Worm (Caenorhabditis elegans) whole organism, early embryonic: ENCODE measurements around the gene srw-54.

ENCODE experiments used
- B0310.2 ChIP-seq: sonication (generic microtip); optimal IDR thresholded peaks from 2 replicates; lab custom pipeline; 2016; ENCODE audit warnings: mild to moderate bottlenecking, missing genetic modification characterization, missing compliant biosample characterization
- F13C5.2 ChIP-seq: sonication (generic microtip); optimal IDR thresholded peaks from 2 replicates; lab custom pipeline; 2017; ENCODE audit warnings: mild to moderate bottlenecking, missing genetic modification characterization, inconsistent platforms, missing compliant biosample characterization
- aly-1 ChIP-seq: sonication (generic microtip); optimal IDR thresholded peaks from 2 replicates; lab custom pipeline; 2016; ENCODE audit warnings: missing genetic modification characterization, missing compliant biosample characterization
- ama-1 ChIP-seq: fragments of 150-350 bp; optimal IDR thresholded peaks from 2 replicates; lab custom pipeline; 2014
- ceh-13 ChIP-seq: fragments of 200-800 bp; sonication (Bioruptor generic); optimal IDR thresholded peaks from 2 replicates; lab custom pipeline; 2018; ENCODE audit warnings: mild to moderate bottlenecking, missing genetic modification characterization, missing compliant biosample characterization
- ceh-36 ChIP-seq: sonication (generic microtip); optimal IDR thresholded peaks from 2 replicates; lab custom pipeline; 2016; ENCODE audit warnings: missing genetic modification characterization, inconsistent platforms, missing compliant biosample characterization
- ets-7 ChIP-seq: sonication (generic microtip); optimal IDR thresholded peaks from 2 replicates; lab custom pipeline; 2016; ENCODE audit warnings: missing genotype, missing genetic modification characterization, missing compliant biosample characterization
- flt-1 ChIP-seq: fragments of 200-800 bp; sonication (Bioruptor generic); IDR thresholded peaks from 2 replicates; pipeline ENCODE4 v1.3.6; 2022; ENCODE audit warnings: missing genetic modification characterization, missing compliant biosample characterization
- hmbx-1 ChIP-seq: sonication (generic microtip); optimal IDR thresholded peaks from 2 replicates; lab custom pipeline; 2016; ENCODE audit warnings: mild to moderate bottlenecking, missing genetic modification characterization, missing compliant biosample characterization
- hmg-4 ChIP-seq: fragments of 200-800 bp; sonication (Bioruptor generic); optimal IDR thresholded peaks from 2 replicates; lab custom pipeline; 2018; ENCODE audit warnings: mild to moderate bottlenecking, missing genetic modification characterization, missing compliant biosample characterization
- hnd-1 ChIP-seq: sonication (generic microtip); optimal IDR thresholded peaks from 2 replicates; lab custom pipeline; 2016; ENCODE audit warnings: missing genetic modification characterization, missing compliant biosample characterization
- pes-1 ChIP-seq: fragments of 200-800 bp; sonication (Bioruptor generic); IDR thresholded peaks from 2 replicates; pipeline ENCODE4 v1.3.6; 2022; ENCODE audit warnings: missing genetic modification reagents, missing genetic modification characterization, missing compliant biosample characterization
- scrt-1 ChIP-seq: fragments of 200-800 bp; sonication (Bioruptor generic); IDR thresholded peaks from 2 replicates; pipeline ENCODE4 v1.3.6; 2022; ENCODE audit warnings: missing genetic modification characterization, missing compliant biosample characterization
- sea-1 ChIP-seq: fragments of 200-800 bp; sonication (Bioruptor generic); conservative IDR thresholded peaks from 2 replicates; pipeline ENCODE4 v1.3.6; 2022; ENCODE audit warnings: missing genetic modification characterization, missing compliant biosample characterization
- tbx-11 ChIP-seq: fragments of 200-800 bp; sonication (Bioruptor generic); IDR thresholded peaks from 2 replicates; pipeline ENCODE4 v1.3.6; 2022; ENCODE audit warnings: missing genetic modification characterization, missing compliant biosample characterization
- tbx-37 ChIP-seq: fragments of 200-800 bp; sonication (Bioruptor generic); conservative IDR thresholded peaks from 2 replicates; pipeline ENCODE4 v1.3.6; 2022; ENCODE audit warnings: missing genetic modification reagents, missing genetic modification characterization, missing compliant biosample characterization
- tra-4 ChIP-seq: sonication (generic microtip); optimal IDR thresholded peaks from 2 replicates; lab custom pipeline; 2017; ENCODE audit warnings: missing genetic modification characterization, missing compliant biosample characterization

Gene srw-54

DNA sequence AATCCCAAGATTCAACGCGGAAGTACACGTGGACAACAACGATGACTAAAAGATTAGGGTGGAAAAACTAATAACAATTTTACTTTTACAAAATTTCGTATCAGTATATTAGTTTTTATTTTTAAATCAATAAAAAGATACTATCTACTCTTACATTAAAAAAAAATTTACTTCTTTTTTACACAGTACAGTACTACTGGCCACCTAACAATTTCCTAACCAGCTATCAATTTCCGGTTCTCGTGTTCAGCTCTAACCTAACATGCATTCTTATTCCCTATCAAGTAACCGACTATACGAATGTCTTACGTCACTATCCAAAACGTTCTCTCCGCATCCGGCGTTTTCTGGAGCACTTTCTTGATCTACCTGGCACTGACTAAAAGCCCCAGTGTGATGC, 18.5 kb downstream of the srw-54 start, which contains the start of gene srd-21:
Gene srd-21, plus strand, starts transcription at position 301 of the 400 bp plus-strand sequence.
- no peak for TF ChIP-seq ceh-36
- no peak for TF ChIP-seq hmg-4 (GFP tag; lab: Kevin White, UChicago)
- TF ChIP-seq B0310.2: no peak
- no peak for TF ChIP-seq ets-7 (tag; lab: Kevin White, UChicago)
- no peak for TF ChIP-seq tbx-37 (GFP tag; lab: Robert Waterston, UW)
- TF ChIP-seq scrt-1 (GFP tag; lab: Robert Waterston, UW): no peak
- no peak for TF ChIP-seq tra-4
- TF ChIP-seq ceh-13: no peak
- no peak for TF ChIP-seq F13C5.2 (tag; lab: Kevin White, UChicago)
- no peak for TF ChIP-seq pes-1
- no peak for TF ChIP-seq ama-1 (lab: Kevin White, UChicago)
- TF ChIP-seq flt-1: no peak

DNA sequence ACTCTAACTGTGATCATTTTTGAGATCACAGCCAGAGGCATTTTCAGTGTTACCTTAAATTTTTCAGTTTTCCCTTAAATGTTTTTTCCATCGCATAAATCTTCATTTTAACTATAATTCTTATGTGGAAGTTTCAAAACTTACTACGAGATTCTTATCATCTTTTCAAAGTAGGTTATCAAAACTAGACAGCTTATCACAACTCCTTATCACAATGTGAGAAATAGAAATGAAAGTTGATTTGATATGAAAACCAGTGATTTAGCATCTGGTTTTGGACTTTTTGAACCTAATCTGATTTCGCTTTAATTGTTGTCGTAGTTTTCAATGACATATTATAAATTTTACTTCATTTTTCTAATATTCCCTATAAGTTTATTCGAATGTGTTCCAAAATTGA, 24.8 kb downstream of the srw-54 start, which contains the start of gene mltn-11:
Gene mltn-11, plus strand, starts transcription at position 276 of the 400 bp plus-strand sequence.
- TF ChIP-seq tra-4 (no peak), hmbx-1 (tag; lab: Kevin White, UChicago) (no peak), ceh-36 (no peak), B0310.2 (no peak), hmg-4 (GFP tag; lab: Kevin White, UChicago) (no peak), F13C5.2 (tag; lab: Kevin White, UChicago) (no peak)

DNA sequence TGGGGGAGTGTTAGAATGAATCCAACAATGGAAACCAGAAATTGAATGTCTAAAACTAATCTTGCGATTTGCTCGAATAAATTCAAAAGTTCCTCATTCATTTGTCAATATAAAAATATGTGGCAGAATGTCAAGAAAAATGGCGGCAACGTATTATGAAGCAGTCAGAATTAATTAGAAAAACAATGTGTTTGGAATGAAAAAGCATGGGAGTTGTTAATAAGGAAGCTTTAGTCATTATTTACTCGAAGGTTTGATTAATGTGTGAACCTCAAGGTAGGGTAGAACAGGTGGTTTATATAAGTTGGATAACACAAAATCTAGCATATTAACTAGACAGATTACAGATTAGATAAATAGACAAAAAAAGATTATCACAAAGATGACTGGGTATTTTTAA, 27.1 kb downstream of the srw-54 start, which contains the start of gene srw-76:
Gene srw-76, minus strand, starts transcription at position 101 of the 400 bp plus-strand sequence.
- no peak for TF ChIP-seq tra-4

- no peak for TF ChIP-seq pes-1
These were observed 29.2 kb downstream of the srw-54 start for ce11 chrV:16640366-16640765.

- TF ChIP-seq sea-1 (GFP tag; lab: Robert Waterston, UW) (no peak), ceh-13 (no peak), hmg-4 (GFP tag; lab: Kevin White, UChicago) (no peak), hnd-1 (tag; lab: Kevin White, UChicago) (no peak), scrt-1 (GFP tag; lab: Robert Waterston, UW) (no peak), tbx-37 (GFP tag; lab: Robert Waterston, UW) (no peak), ceh-36 (no peak), ets-7 (tag; lab: Kevin White, UChicago) (no peak), ama-1 (lab: Kevin White, UChicago) (no peak), hmbx-1 (tag; lab: Kevin White, UChicago) (no peak), pes-1 (no peak), aly-1 (tag; lab: Kevin White, UChicago) (no peak), tra-4 (no peak), tbx-11 (GFP tag; lab: Robert Waterston, UW) (no peak), B0310.2 (no peak), F13C5.2 (tag; lab: Kevin White, UChicago) (no peak), flt-1 (no peak)
These were observed 32.4 kb downstream of the srw-54 start, which contains the start of gene srw-77 for ce11 chrV:16643558-16643957. TSS of gene srw-77 (minus strand) at chrV:16643658.

DNA sequence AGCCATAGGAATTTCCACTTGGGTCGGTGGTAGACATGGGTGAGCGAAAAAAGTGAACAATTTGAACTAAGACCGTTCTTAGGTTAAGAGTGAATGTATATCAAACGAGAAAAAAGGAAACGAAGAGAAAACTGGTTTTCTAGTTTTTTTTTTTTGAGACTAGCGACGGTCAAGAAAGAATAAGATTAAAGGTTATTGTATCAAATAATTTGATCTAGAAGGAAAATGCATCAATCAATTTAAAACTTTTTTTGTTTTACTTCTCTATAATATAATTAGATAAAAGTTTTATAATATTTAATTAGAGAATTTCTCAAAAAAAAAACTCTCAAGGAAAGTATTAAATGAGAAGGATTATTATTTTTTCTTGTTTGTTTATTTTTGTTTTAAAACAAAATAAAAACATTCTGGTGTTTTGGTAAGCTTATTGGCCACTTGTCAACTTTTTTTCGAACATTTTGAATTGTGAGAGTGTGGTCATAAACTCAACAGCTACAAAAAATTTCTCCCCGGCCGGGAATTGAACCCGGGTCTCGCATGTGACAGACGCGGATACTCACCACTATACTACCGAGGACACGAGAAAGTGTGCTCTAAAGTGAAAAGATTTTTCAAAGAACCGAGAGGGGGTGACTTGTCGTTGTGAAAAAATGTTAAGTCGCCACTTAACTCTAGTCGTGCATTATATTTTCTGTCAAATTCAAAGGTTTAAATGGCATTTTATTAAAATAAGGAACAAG, 34.2 kb downstream of the srw-54 start, which contains the start of gene W06G6.17:
Gene W06G6.17, minus strand, starts transcription at position 51 of the 740 bp plus-strand sequence.
- TF ChIP-seq ceh-36: no peak
- no peak for TF ChIP-seq flt-1
- no peak for TF ChIP-seq aly-1 (tag; lab: Kevin White, UChicago)
- TF ChIP-seq ets-7 (tag; lab: Kevin White, UChicago): no peak
- TF ChIP-seq F13C5.2 (tag; lab: Kevin White, UChicago): no peak
- TF ChIP-seq tbx-37 (GFP tag; lab: Robert Waterston, UW): no peak
- TF ChIP-seq ama-1 (lab: Kevin White, UChicago): no peak
- TF ChIP-seq hmg-4 (GFP tag; lab: Kevin White, UChicago): no peak
- no peak for TF ChIP-seq tbx-11 (GFP tag; lab: Robert Waterston, UW)
- no peak for TF ChIP-seq B0310.2

DNA sequence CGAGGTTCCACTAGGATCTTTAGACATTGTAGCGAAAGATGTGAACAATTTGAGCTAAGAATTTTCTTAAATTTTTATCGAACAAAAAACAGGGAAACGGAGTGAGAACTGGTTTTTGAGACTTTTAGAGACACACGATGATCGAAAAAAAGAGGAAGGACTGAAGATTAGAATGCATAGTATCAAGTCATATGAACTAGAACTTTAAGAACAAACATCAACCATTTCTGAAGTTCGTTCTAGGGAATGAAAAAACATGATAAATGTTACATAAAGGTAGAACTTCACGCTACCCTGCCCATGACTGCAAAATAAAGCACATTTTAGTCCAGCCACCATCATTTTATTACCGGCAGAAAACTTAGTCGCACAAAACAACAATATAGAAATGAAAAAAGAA, 35.2 kb downstream of the srw-54 start, which contains the start of gene W06G6.9:
Gene W06G6.9, minus strand, starts transcription at position 101 of the 400 bp plus-strand sequence.
- TF ChIP-seq hnd-1 (tag; lab: Kevin White, UChicago) (no peak), tbx-37 (GFP tag; lab: Robert Waterston, UW) (no peak), B0310.2 (no peak), F13C5.2 (tag; lab: Kevin White, UChicago) (no peak), ceh-13 (no peak), scrt-1 (GFP tag; lab: Robert Waterston, UW) (no peak), hmbx-1 (tag; lab: Kevin White, UChicago) (no peak), sea-1 (GFP tag; lab: Robert Waterston, UW) (no peak), hmg-4 (GFP tag; lab: Kevin White, UChicago) (no peak), aly-1 (tag; lab: Kevin White, UChicago) (no peak), ceh-36 (no peak), tbx-11 (GFP tag; lab: Robert Waterston, UW) (no peak), pes-1 (no peak), flt-1 (no peak), tra-4 (no peak), ama-1 (lab: Kevin White, UChicago) (no peak), ets-7 (tag; lab: Kevin White, UChicago) (no peak)

DNA sequence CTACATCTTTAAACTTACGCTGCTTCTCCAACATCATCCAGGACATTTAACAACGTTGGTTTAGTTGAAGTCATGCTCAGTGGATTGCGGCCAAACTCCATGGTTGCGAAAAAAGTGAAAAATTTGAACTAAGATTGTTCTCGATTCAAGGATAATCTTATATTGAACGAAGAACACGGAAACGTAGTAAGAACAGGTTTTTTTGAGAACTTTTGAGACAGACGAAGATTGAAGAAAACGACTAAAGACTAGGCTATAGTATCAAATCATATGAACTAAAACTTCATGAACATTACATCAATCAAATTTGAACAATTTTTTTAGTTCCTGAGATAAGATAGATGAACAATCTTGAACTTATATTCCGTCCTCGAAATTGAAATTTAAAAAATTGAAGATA, 36.0 kb downstream of the srw-54 start, which contains the start of gene W06G6.10:
Gene W06G6.10, minus strand, starts transcription at position 101 of the 400 bp plus-strand sequence.
- TF ChIP-seq sea-1 (GFP tag; lab: Robert Waterston, UW) (no peak), aly-1 (tag; lab: Kevin White, UChicago) (no peak), tra-4 (no peak), ceh-36 (no peak), hnd-1 (tag; lab: Kevin White, UChicago) (no peak), ets-7 (tag; lab: Kevin White, UChicago) (no peak), tbx-11 (GFP tag; lab: Robert Waterston, UW) (no peak), hmg-4 (GFP tag; lab: Kevin White, UChicago) (no peak)
